Worm (Caenorhabditis elegans) whole organism, L1 larva: ENCODE data around the gene praf-3.

Experiments
- aly-2 ChIP-seq: fragments of 150-350 bp; optimal IDR thresholded peaks from 2 replicates; lab custom pipeline; 2014; ENCODE audit warnings: missing biosample characterization, missing genetic modification characterization
- mdl-1 ChIP-seq, 2 experiments: fragments of 150-350 bp; optimal IDR thresholded peaks; 2 replicates each; lab custom pipeline; 2014 to 2017; ENCODE audit warnings: missing biosample characterization in 2 of 2, missing genetic modification characterization in 2 of 2, inconsistent platforms in 1 of 2
- nhr-11 ChIP-seq: fragments of 150-350 bp; optimal IDR thresholded peaks from 2 replicates; lab custom pipeline; 2014; ENCODE audit warnings: missing biosample characterization, missing genetic modification characterization
- nhr-28 ChIP-seq: fragments of 150-350 bp; optimal IDR thresholded peaks from 2 replicates; lab custom pipeline; 2014; ENCODE audit warnings: missing biosample characterization, missing genetic modification characterization
- pqm-1 ChIP-seq: sonication (generic microtip); optimal IDR thresholded peaks from 3 replicates; lab custom pipeline; 2017; ENCODE audit warnings: missing biosample characterization, missing genetic modification characterization
- sox-4 ChIP-seq: sonication (generic microtip); optimal IDR thresholded peaks from 2 replicates; lab custom pipeline; 2016; ENCODE audit warnings: missing genetic modification characterization, missing compliant biosample characterization
- sup-37 ChIP-seq: fragments of 200-800 bp; sonication (Bioruptor generic); optimal IDR thresholded peaks from 2 replicates; lab custom pipeline; 2018; ENCODE audit warnings: mild to moderate bottlenecking, missing genetic modification characterization, missing compliant biosample characterization
- unc-130 ChIP-seq: fragments of 150-350 bp; optimal IDR thresholded peaks from 2 replicates; lab custom pipeline; 2017; ENCODE audit warnings: missing biosample characterization, missing genetic modification characterization, inconsistent platforms
- unc-98 ChIP-seq: fragments of 200-800 bp; sonication (Bioruptor generic); IDR thresholded peaks from 2 replicates; pipeline ENCODE4 v1.3.6; 2022; ENCODE audit warnings: missing genetic modification characterization, missing compliant biosample characterization

DNA sequence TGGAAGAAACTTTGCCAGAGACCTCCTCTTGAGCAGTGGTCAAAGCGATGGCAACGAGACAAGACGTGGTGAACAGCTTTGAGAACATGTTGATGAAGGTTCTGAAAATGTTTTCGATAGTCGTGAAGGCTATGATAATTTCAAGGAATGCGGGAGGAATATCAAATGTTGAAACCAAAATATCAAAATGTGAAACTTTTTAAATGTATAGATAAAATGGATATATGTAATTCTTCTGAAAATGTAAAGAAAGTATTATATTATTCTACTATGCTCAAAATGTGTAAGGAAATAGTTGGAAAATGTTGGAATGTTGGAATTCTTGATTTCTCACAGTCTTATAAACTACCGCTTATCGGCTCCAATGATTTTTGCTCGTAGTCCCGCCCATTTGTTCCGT is 10.6 kb upstream of the praf-3 start, which contains the start of gene D2096.6:
- TF ChIP-seq unc-130 (tag; lab: Kevin White, UChicago) (no peak), unc-98 (GFP tag; lab: Robert Waterston, UW) (no peak), mdl-1 (tag; optimal IDR thresholded peaks at IDR 0.05; lab: Kevin White, UChicago) (no peak), nhr-11 (tag; lab: Kevin White, UChicago) (no peak), aly-2 (tag; lab: Kevin White, UChicago) (no peak), sup-37 (GFP tag; lab: Kevin White, UChicago) (no peak), sox-4 (tag; lab: Kevin White, UChicago) (no peak), nhr-28 (no peak), pqm-1 (tag; lab: Kevin White, UChicago) (no peak)
